Worm (Caenorhabditis elegans) whole organism, L4/young adult: ENCODE results near the gene arv-1.

Experiments used
- W03F9.2 ChIP-seq: fragments of 150-350 bp; optimal IDR thresholded peaks from 2 replicates; lab custom pipeline; 2014; ENCODE audit warnings: missing biosample characterization, missing genetic modification characterization
- dao-5 ChIP-seq: sonication (generic microtip); optimal IDR thresholded peaks from 2 replicates; lab custom pipeline; 2016; ENCODE audit warnings: missing genotype, missing genetic modification characterization, moderate library complexity, missing compliant biosample characterization

DNA sequence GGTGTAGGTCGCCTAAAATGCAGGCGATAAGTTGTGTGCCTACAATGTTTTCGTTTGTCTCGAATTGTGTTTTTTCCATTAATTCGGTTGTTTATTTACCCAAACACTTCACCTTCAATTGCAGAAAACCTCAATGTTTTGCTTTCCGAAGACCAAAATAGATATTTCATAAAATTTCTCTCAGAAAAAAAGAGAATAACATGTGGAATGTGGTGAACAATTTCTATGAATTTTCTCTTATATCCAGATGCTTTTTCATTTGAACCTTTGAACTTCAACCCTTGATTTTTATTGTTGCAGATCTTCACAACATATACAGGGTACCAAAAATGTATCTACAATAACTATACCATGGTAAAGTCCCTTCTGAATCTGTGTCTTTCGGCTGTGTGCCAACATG lies 5.8 kb upstream of the arv-1 start, which contains the start of gene T01E8.1:
- TF ChIP-seq dao-5 (tag; lab: Kevin White, UChicago), result no peak
- no peak for TF ChIP-seq W03F9.2 (tag; lab: Kevin White, UChicago)
